Fruit fly (Drosophila melanogaster) whole organism, embryonic: ENCODE results near the gene axo.

Experiments
- Atf3 ChIP-seq: fragments of 200-800 bp; sonication (Bioruptor generic); optimal IDR thresholded peaks from 3 replicates; lab custom pipeline; 2016; ENCODE audit warnings: missing biosample characterization, missing genetic modification characterization
- CG9609 ChIP-seq: fragments of 200-800 bp; sonication (Bioruptor generic); optimal IDR thresholded peaks from 3 replicates; lab custom pipeline; 2016; ENCODE audit warnings: missing biosample characterization, missing genetic modification characterization
- D19B ChIP-seq: fragments of 200-800 bp; sonication (Bioruptor generic); optimal IDR thresholded peaks from 2 replicates; lab custom pipeline; 2017; ENCODE audit warnings: missing biosample characterization, mild to moderate bottlenecking, missing genetic modification characterization
- Dad ChIP-seq: fragments of 200-800 bp; sonication (Bioruptor generic); optimal IDR thresholded peaks from 3 replicates; lab custom pipeline; 2016; ENCODE audit warnings: missing biosample characterization, missing genetic modification characterization
- emc ChIP-seq: fragments of 200-800 bp; sonication (Bioruptor generic); optimal IDR thresholded peaks from 2 replicates; lab custom pipeline; 2016; ENCODE audit warnings: missing biosample characterization, missing genetic modification characterization
- esg ChIP-seq: fragments of 200-800 bp; sonication (Bioruptor generic); conservative IDR thresholded peaks from 2 replicates; pipeline ENCODE4 v1.3.6; 2022; ENCODE audit warnings: missing biosample characterization, missing genetic modification characterization
- pros ChIP-seq: fragments of 200-800 bp; sonication (Bioruptor generic); optimal IDR thresholded peaks from 3 replicates; lab custom pipeline; 2019; ENCODE audit warnings: missing biosample characterization, mild to moderate bottlenecking, missing genetic modification characterization, moderate library complexity
- ssp ChIP-seq: fragments of 200-800 bp; sonication (Bioruptor generic); IDR thresholded peaks from 2 replicates; pipeline ENCODE4 v1.3.6; 2022; ENCODE audit warnings: missing biosample characterization, missing genetic modification characterization
- stc ChIP-seq: fragments of 200-800 bp; sonication (Bioruptor generic); IDR thresholded peaks from 2 replicates; pipeline ENCODE4 v1.3.6; 2022; ENCODE audit warnings: missing biosample characterization, missing genetic modification characterization

DNA sequence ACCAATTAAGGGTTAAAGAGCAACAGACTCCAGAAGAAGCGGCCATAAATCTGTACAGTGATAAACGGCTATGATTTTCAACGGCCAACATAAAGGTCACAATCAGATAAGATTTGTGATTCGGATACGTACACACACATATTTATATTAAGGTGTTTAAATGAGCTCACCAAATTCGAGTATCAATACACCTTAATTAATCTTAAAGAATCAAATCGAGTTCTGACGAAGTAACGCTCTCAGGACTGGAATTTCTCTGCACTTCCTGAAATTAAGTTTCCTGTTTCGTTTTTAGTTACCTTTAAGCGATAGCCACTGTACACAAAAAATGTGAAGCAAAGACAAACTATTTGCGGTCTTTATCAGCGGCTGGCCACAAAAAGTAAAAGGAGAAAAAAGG, 63.2 kb downstream of the axo start:
- TF ChIP-seq Dad (GFP tag; lab: Kevin White, UChicago) (no peak), emc (GFP tag; lab: Kevin White, UChicago) (no peak), D19B (GFP tag; lab: Kevin White, UChicago) (no peak), ssp (GFP tag; lab: Robert Waterston, UW) (no peak), esg (GFP tag; lab: Robert Waterston, UW) (no peak), Atf3 (GFP tag; lab: Kevin White, UChicago) (no peak), pros (GFP tag; lab: Kevin White, UChicago) (no peak), CG9609 (GFP tag; lab: Kevin White, UChicago) (no peak), stc (no peak)
